Fruit fly (Drosophila melanogaster) whole organism, embryonic: Measurements from ENCODE around the gene CG7582.

Source experiments
- Ada2b ChIP-seq: fragments of 200-800 bp; sonication (Bioruptor generic); IDR thresholded peaks from 2 replicates; pipeline ENCODE4 v1.3.6; 2022; ENCODE audit warnings: missing biosample characterization, missing genetic modification characterization
- C15 ChIP-seq: fragments of 200-800 bp; sonication (Bioruptor generic); IDR thresholded peaks from 3 replicates; pipeline ENCODE4 v1.3.6; 2022; ENCODE audit warnings: missing biosample characterization, missing genetic modification characterization
- CG10267 ChIP-seq: fragments of 200-800 bp; sonication (Bioruptor generic); optimal IDR thresholded peaks from 2 replicates; lab custom pipeline; 2018; ENCODE audit warnings: missing biosample characterization, mild to moderate bottlenecking, missing genetic modification characterization, moderate library complexity
- CG11723 ChIP-seq: fragments of 200-800 bp; sonication (Bioruptor generic); optimal IDR thresholded peaks from 2 replicates; lab custom pipeline; 2017; ENCODE audit warnings: missing biosample characterization, mild to moderate bottlenecking, missing genetic modification characterization
- CG12391 ChIP-seq: fragments of 200-800 bp; sonication (Bioruptor generic); optimal IDR thresholded peaks from 3 replicates; lab custom pipeline; 2018; ENCODE audit warnings: missing biosample characterization, mild to moderate bottlenecking, missing genetic modification characterization, moderate library complexity
- CG12942 ChIP-seq: fragments of 200-800 bp; sonication (Bioruptor generic); optimal IDR thresholded peaks from 3 replicates; lab custom pipeline; 2016; ENCODE audit warnings: missing biosample characterization, missing genetic modification characterization
- CG17186 ChIP-seq: fragments of 200-800 bp; sonication (Bioruptor generic); optimal IDR thresholded peaks from 3 replicates; lab custom pipeline; 2017; ENCODE audit warnings: missing biosample characterization, missing genetic modification reagents, missing genetic modification characterization
- CG17359 ChIP-seq: fragments of 200-800 bp; sonication (Bioruptor generic); optimal IDR thresholded peaks from 3 replicates; lab custom pipeline; 2018; ENCODE audit warnings: missing biosample characterization, mild to moderate bottlenecking, missing genetic modification characterization, moderate library complexity
- CG17385 ChIP-seq: fragments of 200-800 bp; sonication (Bioruptor generic); optimal IDR thresholded peaks from 3 replicates; lab custom pipeline; 2018; ENCODE audit warnings: missing biosample characterization, mild to moderate bottlenecking, missing genetic modification characterization
- CG30431 ChIP-seq: fragments of 200-800 bp; sonication (Bioruptor generic); optimal IDR thresholded peaks from 2 replicates; lab custom pipeline; 2017; ENCODE audit warnings: missing biosample characterization, missing genetic modification characterization
- CG31224 ChIP-seq: fragments of 200-800 bp; sonication (Bioruptor generic); IDR thresholded peaks from 2 replicates; pipeline ENCODE4 v1.3.6; 2022; ENCODE audit warnings: missing biosample characterization, missing genetic modification characterization
- CG4730 ChIP-seq: fragments of 200-800 bp; sonication (Bioruptor generic); IDR thresholded peaks from 2 replicates; pipeline ENCODE4 v1.3.6; 2022; ENCODE audit warnings: missing biosample characterization, missing genetic modification characterization
- CG4854 ChIP-seq: fragments of 200-800 bp; sonication (Bioruptor generic); optimal IDR thresholded peaks from 2 replicates; lab custom pipeline; 2016; ENCODE audit warnings: missing biosample characterization, missing genetic modification characterization, inconsistent platforms
- CG7357 ChIP-seq: fragments of 200-800 bp; sonication (Bioruptor generic); IDR thresholded peaks from 3 replicates; pipeline ENCODE4 v1.3.6; 2022; ENCODE audit warnings: missing biosample characterization, missing genetic modification characterization
- CG7372 ChIP-seq: fragments of 200-800 bp; sonication (Bioruptor generic); IDR thresholded peaks from 2 replicates; pipeline ENCODE4 v1.3.6; 2022; ENCODE audit warnings: missing biosample characterization, missing genetic modification characterization
- CG7987 ChIP-seq: fragments of 200-800 bp; sonication (Bioruptor generic); optimal IDR thresholded peaks from 2 replicates; lab custom pipeline; 2018; ENCODE audit warnings: missing biosample characterization, mild to moderate bottlenecking, missing genetic modification characterization, moderate library complexity
- CG8924 ChIP-seq: fragments of 200-800 bp; optimal IDR thresholded peaks from 3 replicates; lab custom pipeline; 2019; ENCODE audit warnings: missing biosample characterization, mild to moderate bottlenecking, missing genetic modification characterization, moderate library complexity
- CG9876 ChIP-seq: fragments of 200-800 bp; sonication (Bioruptor generic); optimal IDR thresholded peaks from 2 replicates; lab custom pipeline; 2016; ENCODE audit warnings: missing biosample characterization, missing genetic modification characterization
- D19A ChIP-seq: fragments of 200-800 bp; optimal IDR thresholded peaks from 3 replicates; lab custom pipeline; 2019; ENCODE audit warnings: missing biosample characterization, mild to moderate bottlenecking, missing genetic modification characterization, moderate library complexity
- Fer3 ChIP-seq: fragments of 200-800 bp; sonication (Bioruptor generic); optimal IDR thresholded peaks from 2 replicates; lab custom pipeline; 2018; ENCODE audit warnings: missing biosample characterization, mild to moderate bottlenecking, missing genetic modification characterization, moderate library complexity
- Jarid2 ChIP-seq: fragments of 200-800 bp; sonication (Bioruptor generic); optimal IDR thresholded peaks from 3 replicates; lab custom pipeline; 2017; ENCODE audit warnings: mild to moderate bottlenecking, missing biosample characterization, missing genetic modification reagents, missing genetic modification characterization
- Mad ChIP-seq: fragments of 200-800 bp; sonication (Bioruptor generic); optimal IDR thresholded peaks from 2 replicates; lab custom pipeline; 2016; ENCODE audit warnings: missing biosample characterization, missing genetic modification characterization
- Ptx1 ChIP-seq: fragments of 200-800 bp; sonication (Bioruptor generic); IDR thresholded peaks from 2 replicates; pipeline ENCODE4 v1.3.6; 2022; ENCODE audit warnings: missing biosample characterization, missing genetic modification characterization
- Side ChIP-seq: fragments of 200-800 bp; sonication (Bioruptor generic); optimal IDR thresholded peaks from 2 replicates; lab custom pipeline; 2016; ENCODE audit warnings: missing biosample characterization, missing genetic modification characterization
- Sin3A ChIP-seq: fragments of >200 bp; optimal IDR thresholded peaks from 2 replicates; lab custom pipeline; 2018
- Stat92E ChIP-seq, 3 experiments: fragments of >200 bp in 2 of 3; fragments of 200-800 bp in 1 of 3; sonication (Bioruptor generic) in 1 of 3; optimal IDR thresholded peaks; 2 replicates each; lab custom pipeline; 2017 to 2019; ENCODE audit warnings: missing biosample characterization in 3 of 3, missing genetic modification characterization in 3 of 3, mild to moderate bottlenecking in 1 of 3, moderate library complexity in 1 of 3
- amos ChIP-seq: fragments of 200-800 bp; sonication (Bioruptor generic); IDR thresholded peaks from 2 replicates; pipeline ENCODE4 v1.3.6; 2022; ENCODE audit warnings: missing biosample characterization, missing genetic modification characterization; ENCODE audit not compliant: partially characterized antibody
- croc ChIP-seq: fragments of 200-800 bp; sonication (Bioruptor generic); conservative IDR thresholded peaks from 3 replicates; pipeline ENCODE4 v1.3.6; 2022; ENCODE audit warnings: missing biosample characterization, missing genetic modification characterization
- dysf ChIP-seq: fragments of 200-800 bp; sonication (Bioruptor generic); IDR thresholded peaks from 3 replicates; pipeline ENCODE4 v1.3.6; 2022; ENCODE audit warnings: missing biosample characterization, missing genetic modification characterization
- emc ChIP-seq: fragments of 200-800 bp; sonication (Bioruptor generic); optimal IDR thresholded peaks from 2 replicates; lab custom pipeline; 2016; ENCODE audit warnings: missing biosample characterization, missing genetic modification characterization
- eyg ChIP-seq: fragments of 200-800 bp; sonication (Bioruptor generic); optimal IDR thresholded peaks from 3 replicates; lab custom pipeline; 2016; ENCODE audit warnings: missing biosample characterization, missing genetic modification characterization
- grau ChIP-seq: fragments of 200-800 bp; optimal IDR thresholded peaks from 3 replicates; lab custom pipeline; 2019; ENCODE audit warnings: missing biosample characterization, mild to moderate bottlenecking, missing genetic modification characterization, moderate library complexity
- gt ChIP-seq: fragments of 200-800 bp; sonication (Bioruptor generic); IDR thresholded peaks from 2 replicates; pipeline ENCODE4 v1.3.6; 2022; ENCODE audit warnings: missing biosample characterization, missing genetic modification characterization
- her ChIP-seq: fragments of 200-800 bp; sonication (Bioruptor generic); optimal IDR thresholded peaks from 2 replicates; lab custom pipeline; 2016; ENCODE audit warnings: missing biosample characterization, missing genetic modification characterization
- jing ChIP-seq: fragments of 200-800 bp; sonication (Bioruptor generic); optimal IDR thresholded peaks from 2 replicates; lab custom pipeline; 2018; ENCODE audit warnings: missing biosample characterization, mild to moderate bottlenecking, missing genetic modification characterization
- lmd ChIP-seq: fragments of 200-800 bp; sonication (Bioruptor generic); IDR thresholded peaks from 2 replicates; pipeline ENCODE4 v1.3.6; 2022; ENCODE audit warnings: missing biosample characterization, missing genetic modification characterization
- mam ChIP-seq: fragments of 200-800 bp; sonication (Bioruptor generic); optimal IDR thresholded peaks from 3 replicates; lab custom pipeline; 2016; ENCODE audit warnings: missing biosample characterization, missing genetic modification characterization
- otp ChIP-seq: fragments of 200-800 bp; sonication (Bioruptor generic); IDR thresholded peaks from 3 replicates; pipeline ENCODE4, ENCODE4 v1.3.6; 2022; ENCODE audit warnings: missing biosample characterization, missing genetic modification characterization
- p53 ChIP-seq: fragments of 200-800 bp; sonication (Bioruptor generic); optimal IDR thresholded peaks from 2 replicates; lab custom pipeline; 2016; ENCODE audit warnings: missing biosample characterization, missing genetic modification characterization
- pan ChIP-seq, 4 experiments: fragments of >200 bp in 3 of 4; fragments of 200-800 bp in 1 of 4; sonication (Bioruptor generic) in 1 of 4; optimal IDR thresholded peaks in 3 of 4; IDR thresholded peaks in 1 of 4; 2 replicates each; pipeline versions ENCODE4 v1.3.6 to Lab custom; 2017 to 2022; ENCODE audit warnings: missing biosample characterization in 2 of 4, missing genetic modification characterization in 2 of 4, mixed read lengths in 1 of 4
- pfk ChIP-seq: fragments of 200-800 bp; sonication (Bioruptor generic); optimal IDR thresholded peaks from 2 replicates; lab custom pipeline; 2018; ENCODE audit warnings: missing biosample characterization, mild to moderate bottlenecking, missing genetic modification characterization, moderate library complexity
- pum ChIP-seq: fragments of 200-800 bp; sonication (Bioruptor generic); optimal IDR thresholded peaks from 2 replicates; lab custom pipeline; 2016; ENCODE audit warnings: missing biosample characterization, missing genetic modification characterization
- pzg ChIP-seq: fragments of 200-800 bp; sonication (Bioruptor generic); optimal IDR thresholded peaks from 3 replicates; lab custom pipeline; 2018; ENCODE audit warnings: missing biosample characterization, mild to moderate bottlenecking, missing genetic modification characterization, moderate library complexity
- ranshi ChIP-seq: fragments of 200-800 bp; sonication (Bioruptor generic); IDR thresholded peaks from 2 replicates; pipeline ENCODE4 v1.3.6; 2022; ENCODE audit warnings: missing biosample characterization, missing genetic modification characterization
- row ChIP-seq: fragments of 200-800 bp; sonication (Bioruptor generic); IDR thresholded peaks from 3 replicates; pipeline ENCODE4 v1.3.6; 2022; ENCODE audit warnings: missing biosample characterization, missing genetic modification characterization
- slou ChIP-seq: fragments of 200-800 bp; sonication (Bioruptor generic); optimal IDR thresholded peaks from 3 replicates; lab custom pipeline; 2016; ENCODE audit warnings: missing biosample characterization, missing genetic modification characterization
- slp2 ChIP-seq: fragments of 200-800 bp; sonication (Bioruptor generic); optimal IDR thresholded peaks from 2 replicates; lab custom pipeline; 2016; ENCODE audit warnings: missing biosample characterization, missing genetic modification characterization
- sr ChIP-seq: fragments of 200-800 bp; sonication (Bioruptor generic); IDR thresholded peaks from 3 replicates; pipeline ENCODE4 v1.3.6; 2022; ENCODE audit warnings: missing biosample characterization, missing genetic modification characterization
- tio ChIP-seq: fragments of 200-800 bp; sonication (Bioruptor generic); optimal IDR thresholded peaks from 2 replicates; lab custom pipeline; 2017; ENCODE audit warnings: missing biosample characterization, missing genetic modification characterization, inconsistent platforms
- tll ChIP-seq, 2 experiments: fragments of 200-800 bp in 1 of 2; fragments of >200 bp in 1 of 2; sonication (Bioruptor generic) in 1 of 2; optimal IDR thresholded peaks; 2 replicates each; lab custom pipeline; 2017 to 2019; ENCODE audit warnings: missing biosample characterization in 2 of 2, missing genetic modification characterization in 2 of 2, mild to moderate bottlenecking in 1 of 2, moderate library complexity in 1 of 2
- wdn ChIP-seq: fragments of 200-800 bp; sonication (Bioruptor generic); IDR thresholded peaks from 2 replicates; pipeline ENCODE4 v1.3.6; 2022; ENCODE audit warnings: missing biosample characterization, missing genetic modification characterization

Gene CG7582

DNA sequence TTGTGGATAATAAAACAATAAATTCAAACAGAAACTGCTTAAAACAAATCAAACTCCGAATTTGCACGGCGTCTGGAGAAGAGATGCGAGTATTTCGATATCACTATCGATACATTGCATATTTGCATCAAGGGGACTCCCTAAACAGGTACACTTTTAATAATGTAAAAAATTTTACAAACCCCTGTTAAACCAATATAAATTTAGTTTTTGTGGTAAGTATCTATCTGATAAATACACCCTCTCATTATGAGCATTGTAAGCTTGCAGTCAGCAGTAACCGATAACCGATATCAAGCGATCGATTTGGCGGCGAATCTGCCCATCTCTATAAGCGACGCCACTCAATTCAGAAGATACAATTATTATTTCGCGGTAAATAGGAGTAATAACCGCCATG, 6.7 kb downstream of the CG7582 start, which contains the start of the genes Bub3 and Cap-D2 (continued):
- peak; percentile 33 for TF ChIP-seq p53
- peak; percentile 61 for TF ChIP-seq Mad (GFP tag; lab: Kevin White, UChicago)
- TF ChIP-seq Side (GFP tag; lab: Kevin White, UChicago): peak; percentile 79
- TF ChIP-seq CG9876: peak; percentile 56
- TF ChIP-seq slou (GFP tag; lab: Kevin White, UChicago): no peak
- no peak for TF ChIP-seq dysf (GFP tag; lab: Robert Waterston, UW)
- no peak for TF ChIP-seq emc
- 0 out of 2 replicates have a peak, but pooled peaks have one; percentile 45 for TF ChIP-seq wdn
- peak; percentile 57 for TF ChIP-seq CG12942
- peak; percentile 60 for TF ChIP-seq Fer3 (tag; lab: Kevin White, UChicago)
- TF ChIP-seq Sin3A (lab: Kevin White, UChicago): peak; percentile 58
- TF ChIP-seq CG17385 (GFP tag; lab: Kevin White, UChicago): peak; percentile 51
- TF ChIP-seq croc (GFP tag; lab: Robert Waterston, UW): no peak
- TF ChIP-seq D19A (tag; lab: Kevin White, UChicago): peak; percentile 44
- TF ChIP-seq otp: 0 out of 3 replicates have a peak, but pooled peaks have one; percentile 60
- peak; percentile 8; the same call in 1 of the 2 replicates for TF ChIP-seq CG4730
- TF ChIP-seq CG12391 (tag; lab: Kevin White, UChicago): peak; percentile 79
- peak; percentile 70 for TF ChIP-seq amos (GFP tag; lab: Robert Waterston, UW)
- TF ChIP-seq CG4854 (GFP tag; lab: Kevin White, UChicago): no peak
- peak; percentile 91 for TF ChIP-seq row (GFP tag; lab: Robert Waterston, UW)
- peak; percentile 41; the same call in 1 of the 2 replicates for TF ChIP-seq Ptx1 (GFP tag; lab: Robert Waterston, UW)
- peak; percentile 53 for TF ChIP-seq pzg (GFP tag; lab: Kevin White, UChicago)
- no peak for TF ChIP-seq pfk (GFP tag; lab: Kevin White, UChicago)
- TF ChIP-seq tio (GFP tag; lab: Kevin White, UChicago): no peak
- peak; percentile 55 for TF ChIP-seq her (GFP tag; lab: Kevin White, UChicago)
- TF ChIP-seq CG11723 (GFP tag; lab: Kevin White, UChicago): peak; percentile 16
- TF ChIP-seq CG31224 (GFP tag; lab: Robert Waterston, UW): peak; percentile 33; the same call in 1 of the 2 replicates
- peak; percentile 66 for TF ChIP-seq pum (GFP tag; lab: Kevin White, UChicago)
- TF ChIP-seq sr (GFP tag; lab: Robert Waterston, UW): no peak
- TF ChIP-seq gt (GFP tag; lab: Robert Waterston, UW): no peak
- TF ChIP-seq pan (optimal IDR thresholded peaks at IDR 0.05; lab: Kevin White, UChicago): no peak
- peak in 1 of 2 experiments; percentile 63 for TF ChIP-seq pan (GFP tag; optimal IDR thresholded peaks at IDR 0.05 in 1 of 2, IDR thresholded peaks at IDR 0.05 in 1 of 2)
- peak; percentile 84 for TF ChIP-seq mam (GFP tag; lab: Kevin White, UChicago)
- TF ChIP-seq lmd: no peak
- TF ChIP-seq tll (GFP tag; optimal IDR thresholded peaks at IDR 0.05; lab: Kevin White, UChicago): no peak
- no peak for TF ChIP-seq CG7357 (GFP tag; lab: Robert Waterston, UW)
- TF ChIP-seq CG7372 (GFP tag; lab: Robert Waterston, UW): peak; percentile 57
- peak; percentile 69; the same call in 1 of the 2 replicates for TF ChIP-seq ranshi
- TF ChIP-seq slp2 (GFP tag; lab: Kevin White, UChicago): peak; percentile 46
- no peak for TF ChIP-seq Jarid2 (GFP tag; lab: Kevin White, UChicago)
- peak; percentile 16 for TF ChIP-seq CG17186 (GFP tag; lab: Kevin White, UChicago)
- no peak for TF ChIP-seq CG17359 (tag; lab: Kevin White, UChicago)
- TF ChIP-seq CG8924 (tag; lab: Kevin White, UChicago): peak; percentile 65
- peak; percentile 72 for TF ChIP-seq Ada2b (GFP tag; lab: Robert Waterston, UW)
- no peak for TF ChIP-seq C15 (GFP tag; lab: Robert Waterston, UW)
- TF ChIP-seq eyg: peak; percentile 21
- peak; percentile 21 for TF ChIP-seq CG30431
- TF ChIP-seq Stat92E (GFP tag; optimal IDR thresholded peaks at IDR 0.05; lab: Kevin White, UChicago): no peak
- peak; percentile 65 for TF ChIP-seq CG10267 (tag; lab: Kevin White, UChicago)
- TF ChIP-seq grau: peak; percentile 69
- no peak for TF ChIP-seq jing (GFP tag; lab: Kevin White, UChicago)
- peak; percentile 13 for TF ChIP-seq CG7987 (GFP tag; lab: Kevin White, UChicago)
